Fruit fly (Drosophila melanogaster) Kc167 (cell line): ENCODE data around the gene Der-1.

Source experiments
- Myc ChIP-seq: fragments of >200 bp; optimal IDR thresholded peaks from 2 replicates; lab custom pipeline; 2017; ENCODE audit warnings: missing external identifiers
- Sin3A ChIP-seq: fragments of >200 bp; optimal IDR thresholded peaks from 2 replicates; lab custom pipeline; 2018; ENCODE audit warnings: missing external identifiers
- h ChIP-seq: fragments of >200 bp; optimal IDR thresholded peaks from 3 replicates; lab custom pipeline; 2018; ENCODE audit warnings: missing external identifiers
- insv ChIP-seq: fragments of >200 bp; optimal IDR thresholded peaks from 3 replicates; lab custom pipeline; 2018; ENCODE audit warnings: missing external identifiers
- psq ChIP-seq: fragments of >200 bp; optimal IDR thresholded peaks from 2 replicates; lab custom pipeline; 2017; ENCODE audit warnings: missing external identifiers
- ttk ChIP-seq: sonication (Bioruptor generic); optimal IDR thresholded peaks from 2 replicates; lab custom pipeline; 2017; ENCODE audit warnings: missing external identifiers

Der-1 gene

DNA sequence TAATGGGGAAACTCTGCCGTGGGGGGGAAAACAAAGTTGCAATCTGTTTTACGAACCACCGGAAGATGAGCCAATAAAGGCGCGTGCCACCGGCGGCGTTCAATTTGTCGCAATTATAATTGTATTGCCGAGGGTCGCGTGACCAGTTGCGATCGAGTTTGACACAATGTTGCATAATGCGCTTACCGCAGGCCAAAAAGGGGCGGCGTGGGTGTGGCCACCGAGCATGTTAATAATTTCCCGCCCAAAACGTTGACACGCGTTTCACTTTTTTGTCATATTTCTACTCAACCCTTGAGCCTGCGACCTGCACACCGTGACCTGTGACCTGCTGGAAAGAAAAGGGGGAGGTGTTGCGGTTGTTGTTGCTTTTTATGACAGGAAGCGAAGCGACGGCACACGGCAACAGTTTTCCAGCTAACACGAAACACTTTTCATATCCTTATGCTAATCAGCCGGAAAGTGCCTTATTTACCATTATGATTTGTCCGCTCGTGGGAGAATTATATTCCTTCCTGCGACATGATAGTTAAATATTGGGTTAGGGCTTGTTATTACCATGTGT, 11.7 kb upstream of the Der-1 start:
- TF ChIP-seq ttk (lab: Kevin White, UChicago) (no peak), Sin3A (no peak), insv (lab: Kevin White, UChicago) (no peak), Myc (lab: Kevin White, UChicago) (no peak)

DNA sequence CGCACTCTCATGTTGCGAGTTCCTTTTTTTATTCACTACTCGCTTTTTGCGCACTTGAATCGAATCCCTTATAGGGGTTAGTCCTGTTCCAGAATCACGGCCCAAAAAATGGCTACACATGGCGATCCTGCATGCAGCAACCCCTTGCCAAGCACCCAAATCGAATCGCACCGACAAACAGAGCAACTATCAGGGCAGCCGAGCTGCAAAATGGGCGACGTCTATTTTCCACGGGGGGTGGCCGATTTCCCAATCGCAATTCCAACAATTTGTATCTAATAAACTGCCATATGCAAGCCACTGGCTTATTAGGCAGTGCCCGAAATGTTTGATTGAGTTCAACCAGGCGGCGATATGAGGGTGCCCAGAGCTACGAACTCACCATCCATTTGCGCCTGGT, 6.5 kb upstream of the Der-1 start:
- TF ChIP-seq insv (lab: Kevin White, UChicago): no peak
- no peak for TF ChIP-seq psq
- no peak for TF ChIP-seq h (lab: Kevin White, UChicago)
- TF ChIP-seq Myc (lab: Kevin White, UChicago): no peak

DNA sequence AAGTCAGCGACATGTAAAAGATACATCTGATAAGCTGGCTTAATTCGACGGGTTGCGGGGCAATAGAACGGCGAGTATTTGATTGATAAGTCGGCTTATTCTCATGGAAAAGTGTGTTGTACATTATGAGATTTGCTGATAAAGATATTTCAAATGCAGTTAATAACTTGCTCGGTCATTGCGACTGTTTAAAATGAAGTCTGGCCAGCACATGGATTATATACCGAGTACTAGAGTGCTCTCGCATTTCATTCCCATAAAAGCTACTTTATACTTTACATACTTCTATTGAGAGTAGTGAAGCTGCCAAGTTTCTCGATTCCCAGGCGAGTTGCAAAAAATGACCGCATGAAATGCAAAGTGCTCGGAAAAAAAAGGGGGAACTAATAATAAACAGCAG, 5.9 kb upstream of the Der-1 start:
- TF ChIP-seq psq (no peak), Myc (lab: Kevin White, UChicago) (no peak), insv (lab: Kevin White, UChicago) (no peak), Sin3A (no peak), h (lab: Kevin White, UChicago) (no peak), ttk (lab: Kevin White, UChicago) (no peak)

DNA sequence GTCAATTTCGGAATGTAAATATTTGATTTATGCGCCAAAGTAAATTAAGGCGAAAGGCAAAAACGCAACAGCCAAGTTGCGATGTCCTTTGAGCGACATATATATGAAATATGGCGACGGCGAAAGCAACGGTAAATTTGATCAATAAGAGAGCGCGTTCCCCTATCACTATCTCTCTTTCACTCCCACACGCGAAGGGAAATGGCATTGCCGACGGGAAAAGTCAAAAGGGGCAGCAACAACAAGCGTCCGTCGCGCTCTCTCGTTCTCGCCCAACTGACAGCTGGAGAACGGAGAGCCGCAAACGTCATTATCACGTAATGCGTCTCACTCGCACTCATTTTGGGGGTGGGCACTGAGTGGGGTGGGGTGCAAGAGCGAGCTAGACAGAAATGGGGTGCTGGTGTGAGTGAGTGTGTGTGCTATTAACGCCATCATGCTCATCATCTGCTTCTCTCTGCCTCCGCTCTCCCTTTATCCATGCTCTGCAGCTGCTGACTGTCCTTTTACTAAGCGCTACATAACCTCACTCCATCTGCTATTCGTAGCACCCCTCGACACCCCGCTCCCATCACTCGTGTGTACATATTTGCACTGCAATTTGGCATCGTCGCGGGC, 3.3 kb upstream of the Der-1 start, which contains the start of gene erm:
TSS of gene erm (minus strand) at position 51 of the 618 bp plus-strand sequence.
- TF ChIP-seq ttk (lab: Kevin White, UChicago): no peak
- no peak for TF ChIP-seq h (lab: Kevin White, UChicago)
- TF ChIP-seq insv (lab: Kevin White, UChicago): no peak
- no peak for TF ChIP-seq psq
- no peak for TF ChIP-seq Myc (lab: Kevin White, UChicago)
- TF ChIP-seq Sin3A: no peak

DNA sequence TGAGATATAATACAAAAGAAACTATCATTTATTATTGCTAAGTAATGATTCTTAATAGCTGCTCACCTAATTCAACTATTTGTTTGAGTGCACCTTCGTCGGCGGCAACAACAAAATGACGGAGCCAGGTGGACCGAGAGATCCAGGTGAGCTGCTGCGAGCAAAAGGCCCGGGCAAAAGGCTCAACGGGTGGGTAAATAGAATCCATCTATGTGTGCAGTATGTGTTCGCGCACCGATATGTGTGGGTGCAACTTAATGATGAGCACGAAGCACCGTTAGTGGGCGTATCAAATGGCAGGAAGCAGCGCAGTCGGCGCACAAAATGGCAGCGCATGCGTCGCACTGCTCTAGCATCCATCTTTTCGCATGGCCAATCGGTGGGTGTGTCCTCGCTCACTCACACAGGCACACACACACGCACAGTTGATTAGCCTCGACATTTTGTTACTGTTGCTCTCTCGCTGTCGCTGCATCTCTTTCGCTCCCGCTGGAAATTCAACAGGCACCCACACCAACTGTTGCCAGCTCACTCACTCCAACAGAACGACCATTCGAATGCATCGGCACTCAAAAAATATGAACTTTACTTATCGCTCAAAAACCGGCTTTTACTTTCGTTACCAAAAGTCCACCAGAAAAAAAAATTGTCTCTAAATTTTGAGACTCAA, 1.2 kb upstream of the Der-1 start:
- TF ChIP-seq Sin3A (no peak), psq (no peak), h (lab: Kevin White, UChicago) (no peak), insv (lab: Kevin White, UChicago) (no peak), ttk (lab: Kevin White, UChicago) (no peak), Myc (lab: Kevin White, UChicago) (no peak)

DNA sequence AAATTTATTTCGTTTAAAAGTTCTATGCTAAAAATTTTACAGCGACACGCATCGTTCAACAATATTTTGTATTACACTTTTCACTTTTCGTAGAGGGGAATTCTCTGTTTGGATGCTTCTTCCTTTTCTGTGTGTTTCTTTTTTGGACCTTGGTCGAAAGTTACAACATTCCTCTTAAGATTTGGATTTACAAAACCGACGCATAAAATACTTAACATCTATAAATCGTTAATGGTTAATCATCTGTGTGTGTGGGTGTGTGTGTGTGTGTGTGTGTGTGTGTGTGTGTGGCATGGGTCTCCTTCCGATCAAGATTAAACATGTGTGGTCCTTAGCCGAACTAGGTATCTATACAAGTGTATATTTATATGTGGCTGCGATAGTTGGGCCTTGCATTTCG, 1.7 kb downstream of the Der-1 start:
- TF ChIP-seq insv (lab: Kevin White, UChicago): no peak
- TF ChIP-seq psq: no peak
- no peak for TF ChIP-seq h (lab: Kevin White, UChicago)
- no peak for TF ChIP-seq Sin3A
- no peak for TF ChIP-seq ttk (lab: Kevin White, UChicago)
- TF ChIP-seq Myc (lab: Kevin White, UChicago): no peak

DNA sequence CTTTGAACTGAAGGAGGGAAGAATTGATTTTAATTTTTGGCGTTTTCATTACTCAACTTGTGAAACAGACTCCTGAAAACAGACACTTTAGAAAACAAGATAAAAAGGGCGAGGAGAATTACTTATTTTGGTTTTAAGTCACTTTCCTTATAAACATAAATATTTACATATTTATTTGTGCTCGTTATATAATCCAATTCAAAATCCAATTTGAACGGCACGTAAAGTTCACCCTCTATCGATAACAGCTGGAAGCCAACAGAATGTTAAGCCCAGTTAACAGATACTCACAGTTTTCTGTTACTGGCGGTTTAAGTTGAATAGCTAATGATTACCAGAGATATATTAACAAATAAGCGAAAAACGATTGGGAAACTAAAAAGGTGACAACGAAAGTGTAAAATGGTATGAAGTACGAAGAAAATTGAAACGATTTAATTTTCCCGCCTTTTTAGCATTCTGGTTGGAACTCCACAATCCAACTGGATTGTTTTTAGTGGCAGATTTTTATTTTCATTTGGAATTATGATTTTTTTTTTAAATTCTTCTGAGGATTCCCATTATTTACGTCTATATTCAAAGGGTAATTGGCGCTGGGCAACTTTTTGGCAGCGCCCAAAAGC, 5.5 kb downstream of the Der-1 start:
- TF ChIP-seq psq: no peak
- TF ChIP-seq ttk (lab: Kevin White, UChicago): no peak
- TF ChIP-seq Sin3A: no peak
- no peak for TF ChIP-seq h (lab: Kevin White, UChicago)
- no peak for TF ChIP-seq Myc (lab: Kevin White, UChicago)
- no peak for TF ChIP-seq insv (lab: Kevin White, UChicago)

DNA sequence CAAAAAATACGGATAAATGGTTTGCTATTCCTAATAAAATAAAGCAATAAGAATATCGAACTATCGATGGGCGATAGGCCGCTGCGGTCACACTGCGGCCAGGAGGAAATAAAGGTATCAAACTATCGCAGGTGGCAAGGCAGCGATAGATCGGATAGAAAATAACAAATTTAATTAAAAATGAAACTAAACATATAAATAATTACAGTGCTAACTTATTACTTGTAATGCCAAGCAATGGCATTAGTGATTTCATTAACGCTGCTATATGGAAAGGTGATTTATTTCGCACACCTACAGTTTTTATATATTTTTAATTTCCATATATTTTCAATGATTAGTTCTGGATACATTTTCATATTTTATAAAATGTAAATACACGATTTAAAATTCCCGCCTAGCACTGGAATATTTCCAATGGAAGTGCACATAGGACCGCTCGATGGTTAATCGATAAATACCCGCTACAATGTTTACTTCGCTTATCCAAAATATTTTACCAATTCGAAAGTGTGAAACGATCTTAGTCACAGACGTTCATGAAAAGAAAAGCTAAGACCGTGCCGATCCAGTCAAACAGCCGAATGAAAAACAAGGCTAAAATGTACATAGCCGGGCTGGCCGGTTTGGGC, 7.1 kb downstream of the Der-1 start, which contains the start of the genes CG15356 and CG15362:
TSS of gene CG15356 (minus strand) at position 48 of the 632 bp plus-strand sequence.
TSS of gene CG15362 (plus strand) at position 469 of the 632 bp plus-strand sequence.
- TF ChIP-seq insv (lab: Kevin White, UChicago) (no peak), Sin3A (no peak), psq (no peak), h (lab: Kevin White, UChicago) (no peak), Myc (lab: Kevin White, UChicago) (no peak), ttk (lab: Kevin White, UChicago) (no peak)

DNA sequence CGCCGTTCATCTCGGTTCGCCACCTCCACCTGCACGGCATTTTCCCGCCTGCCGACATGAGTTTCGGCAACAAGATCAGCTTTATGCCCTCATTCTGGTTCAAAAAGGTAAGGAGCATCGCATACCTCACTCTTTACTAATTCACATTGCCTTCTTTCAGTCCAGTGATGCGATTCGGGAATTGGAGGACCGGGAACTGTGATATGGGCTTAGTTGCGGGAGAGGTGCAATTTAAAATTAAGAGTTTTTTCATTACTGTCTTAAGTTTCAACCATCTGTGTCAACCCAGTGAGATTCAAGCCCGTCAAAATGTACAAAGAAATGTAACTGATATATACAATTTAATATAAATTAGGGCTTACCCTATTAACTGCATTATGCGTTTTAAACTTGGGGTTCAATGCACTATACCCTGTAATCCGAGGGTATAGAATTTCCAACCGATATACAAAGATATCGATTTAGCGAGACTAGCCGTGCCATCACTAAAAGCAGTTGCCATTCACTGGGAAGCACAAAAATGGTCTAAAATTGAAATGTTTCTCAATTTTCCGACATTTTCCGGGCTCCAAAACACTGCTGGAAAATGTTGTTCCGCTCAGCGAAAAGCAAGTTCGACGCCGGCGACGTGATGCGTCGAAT, 8.1 kb downstream of the Der-1 start, which contains the start of gene CG7289:
TSS of gene CG7289 (plus strand) at position 492 of the 642 bp plus-strand sequence.
- TF ChIP-seq ttk (lab: Kevin White, UChicago) (no peak), h (lab: Kevin White, UChicago) (no peak), insv (lab: Kevin White, UChicago) (no peak), Sin3A (no peak), Myc (lab: Kevin White, UChicago) (no peak), psq (no peak)

DNA sequence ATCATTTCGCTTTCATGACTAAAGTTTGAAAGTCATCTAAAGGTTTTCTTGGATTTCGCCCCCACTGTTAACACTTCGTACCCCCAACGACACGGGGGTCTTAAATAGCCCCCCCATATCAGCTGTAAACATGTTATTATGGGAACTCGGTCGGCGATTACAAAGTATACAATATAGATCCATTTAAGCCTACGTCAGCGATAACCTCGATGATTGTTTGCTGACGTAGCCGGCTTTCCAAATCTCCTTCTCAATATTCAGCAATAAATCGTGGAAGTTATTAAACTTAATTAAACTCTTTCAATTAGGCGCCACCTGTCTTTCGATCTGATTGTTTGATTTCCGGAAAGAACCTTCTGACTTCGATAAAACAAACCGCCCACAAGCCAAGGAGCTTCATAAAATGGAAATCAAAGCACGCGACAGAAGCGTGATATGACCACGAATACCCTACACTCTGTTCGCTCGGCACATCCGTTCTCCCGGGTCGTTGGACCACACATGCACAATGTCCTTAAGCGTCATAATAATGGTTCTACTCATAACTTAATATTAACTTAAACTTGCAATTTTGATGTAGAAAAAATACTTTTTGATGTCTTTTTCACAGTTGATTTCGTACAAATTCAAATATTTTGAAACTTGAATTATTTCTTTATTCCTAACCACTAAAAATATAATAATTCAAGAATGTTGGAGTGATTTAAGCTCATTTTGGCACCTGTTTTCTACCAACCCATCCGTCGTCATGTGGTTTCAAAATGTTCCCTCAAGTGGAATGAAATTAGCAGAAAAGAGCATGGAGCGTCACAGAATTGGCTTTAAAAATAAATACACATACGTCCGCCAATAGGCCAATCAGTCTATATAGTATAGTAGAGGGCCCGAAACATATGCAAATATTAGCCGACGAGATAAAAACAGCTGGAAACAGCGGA, 12.9 kb downstream of the Der-1 start:
- TF ChIP-seq h (lab: Kevin White, UChicago): no peak
- TF ChIP-seq insv (lab: Kevin White, UChicago): no peak
- TF ChIP-seq ttk (lab: Kevin White, UChicago): no peak
- no peak for TF ChIP-seq Sin3A
- TF ChIP-seq psq: no peak
- TF ChIP-seq Myc (lab: Kevin White, UChicago): no peak
